Worm (Caenorhabditis elegans) whole organism, L4/young adult: ENCODE data around the gene fbxc-52.

Source experiments
- dao-5 ChIP-seq: sonication (generic microtip); optimal IDR thresholded peaks from 2 replicates; lab custom pipeline; 2016; ENCODE audit warnings: missing genotype, missing genetic modification characterization, moderate library complexity, missing compliant biosample characterization
- him-1 ChIP-seq: sonication (generic microtip); optimal IDR thresholded peaks from 2 replicates; lab custom pipeline; 2016; ENCODE audit warnings: missing genotype, missing genetic modification reagents, missing genetic modification characterization, missing compliant biosample characterization

- no peak for TF ChIP-seq dao-5 (tag; lab: Kevin White, UChicago)
- TF ChIP-seq him-1 (tag; lab: Kevin White, UChicago), result no peak
These were observed 26.7 kb downstream of the fbxc-52 start, which contains the start of gene nta-1 for ce11 chrII:3743684-3744200.
